Fruit fly (Drosophila melanogaster) whole organism, prepupa: ENCODE results near the gene CG42818.

Experiments used
- CG11762 ChIP-seq: fragments of 200-800 bp; sonication (Bioruptor generic); optimal IDR thresholded peaks from 3 replicates; lab custom pipeline; 2016; ENCODE audit warnings: missing biosample characterization, missing genetic modification characterization; ENCODE audit not compliant: insufficient read depth
- CG34406 ChIP-seq: fragments of 200-800 bp; sonication (Bioruptor generic); optimal IDR thresholded peaks from 3 replicates; lab custom pipeline; 2016; ENCODE audit warnings: missing biosample characterization, missing genetic modification characterization
- CG8319 ChIP-seq: fragments of 200-800 bp; sonication (Bioruptor generic); optimal IDR thresholded peaks from 3 replicates; lab custom pipeline; 2016; ENCODE audit warnings: missing biosample characterization, missing genetic modification characterization
- Hr38 ChIP-seq: sonication (Bioruptor generic); optimal IDR thresholded peaks from 2 replicates; lab custom pipeline; 2016; ENCODE audit warnings: missing biosample characterization, missing genetic modification characterization
- Sox102F ChIP-seq: fragments of 200-800 bp; sonication (Bioruptor generic); optimal IDR thresholded peaks from 2 replicates; lab custom pipeline; 2016; ENCODE audit warnings: missing biosample characterization, mild to moderate bottlenecking, missing genetic modification characterization
- Sox14 ChIP-seq: fragments of 200-800 bp; sonication (Bioruptor generic); optimal IDR thresholded peaks from 3 replicates; lab custom pipeline; 2016; ENCODE audit warnings: missing biosample characterization, missing genetic modification characterization
- cyc ChIP-seq: fragments of 200-800 bp; sonication (Bioruptor generic); optimal IDR thresholded peaks from 3 replicates; lab custom pipeline; 2016; ENCODE audit warnings: missing biosample characterization, missing genetic modification characterization
- dac ChIP-seq: fragments of 200-800 bp; sonication (Bioruptor generic); optimal IDR thresholded peaks from 2 replicates; lab custom pipeline; 2017; ENCODE audit warnings: missing biosample characterization, mild to moderate bottlenecking, missing genetic modification characterization
- svp ChIP-seq: fragments of 200-800 bp; sonication (Bioruptor generic); peaks from one replicate; lab custom pipeline; 2016; ENCODE audit warnings: missing biosample characterization, missing genetic modification characterization
- topi ChIP-seq: fragments of 200-800 bp; sonication (Bioruptor generic); optimal IDR thresholded peaks from 3 replicates; lab custom pipeline; 2016; ENCODE audit warnings: missing biosample characterization, missing genetic modification characterization

DNA sequence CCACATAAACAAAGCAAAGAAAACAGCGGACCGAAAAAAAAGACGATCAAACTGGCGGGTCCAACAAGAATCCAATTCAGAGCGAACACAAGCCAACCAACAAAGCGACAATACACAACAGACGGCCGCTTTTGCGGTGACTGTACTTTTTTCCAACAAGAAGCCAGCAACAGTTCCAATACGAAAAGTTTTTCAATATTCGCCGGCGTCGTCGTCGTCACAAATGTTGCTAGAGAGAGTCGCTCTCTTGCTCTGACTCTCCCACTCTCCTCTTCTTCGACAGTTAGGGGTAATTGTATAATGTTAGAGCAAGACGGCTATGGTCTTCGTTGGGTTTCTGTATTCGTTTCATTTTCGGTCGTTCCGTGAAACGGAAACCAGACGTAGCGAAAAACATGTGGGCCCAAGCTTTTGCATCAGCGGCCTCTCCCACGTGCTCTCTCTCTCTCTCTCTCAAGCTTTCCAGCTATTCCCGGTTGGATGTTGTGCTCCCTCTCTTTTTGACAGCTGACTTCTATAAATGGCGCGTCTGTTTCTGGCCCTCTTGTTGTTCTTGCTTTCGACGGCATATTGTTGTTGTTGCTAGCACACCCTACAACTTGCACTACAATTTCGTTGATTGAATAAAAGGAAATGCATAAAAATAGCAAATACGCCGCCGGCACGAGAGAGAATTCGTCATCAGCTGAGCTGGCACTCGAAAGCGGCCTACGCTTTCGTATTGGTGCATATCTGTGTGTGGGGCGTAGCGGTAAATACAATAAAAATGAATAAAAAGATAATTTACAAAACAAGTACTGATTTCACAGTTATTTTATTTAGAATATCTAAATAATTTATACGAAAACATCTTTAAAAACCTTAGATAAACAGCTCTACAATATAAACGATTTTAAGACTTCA is 27.7 kb downstream of the CG42818 start:
- TF ChIP-seq CG34406 (GFP tag; lab: Kevin White, UChicago): peak; percentile 74
- no peak for TF ChIP-seq dac (GFP tag; lab: Kevin White, UChicago)
- TF ChIP-seq Hr38 (GFP tag; lab: Kevin White, UChicago): no peak
- peak; percentile 64 for TF ChIP-seq CG8319 (GFP tag; lab: Kevin White, UChicago)
- TF ChIP-seq topi (GFP tag; lab: Kevin White, UChicago): peak; percentile 73
- TF ChIP-seq cyc (GFP tag; lab: Kevin White, UChicago): peak; percentile 21
- TF ChIP-seq Sox102F (GFP tag; lab: Kevin White, UChicago): peak; percentile 78
- TF ChIP-seq svp (GFP tag; lab: Kevin White, UChicago): no peak
- peak; percentile 26 for TF ChIP-seq CG11762 (GFP tag; lab: Kevin White, UChicago)
- TF ChIP-seq Sox14 (GFP tag; lab: Kevin White, UChicago): no peak
